Worm (Caenorhabditis elegans): ENCODE data around the gene bcc-1.

Gene bcc-1

DNA sequence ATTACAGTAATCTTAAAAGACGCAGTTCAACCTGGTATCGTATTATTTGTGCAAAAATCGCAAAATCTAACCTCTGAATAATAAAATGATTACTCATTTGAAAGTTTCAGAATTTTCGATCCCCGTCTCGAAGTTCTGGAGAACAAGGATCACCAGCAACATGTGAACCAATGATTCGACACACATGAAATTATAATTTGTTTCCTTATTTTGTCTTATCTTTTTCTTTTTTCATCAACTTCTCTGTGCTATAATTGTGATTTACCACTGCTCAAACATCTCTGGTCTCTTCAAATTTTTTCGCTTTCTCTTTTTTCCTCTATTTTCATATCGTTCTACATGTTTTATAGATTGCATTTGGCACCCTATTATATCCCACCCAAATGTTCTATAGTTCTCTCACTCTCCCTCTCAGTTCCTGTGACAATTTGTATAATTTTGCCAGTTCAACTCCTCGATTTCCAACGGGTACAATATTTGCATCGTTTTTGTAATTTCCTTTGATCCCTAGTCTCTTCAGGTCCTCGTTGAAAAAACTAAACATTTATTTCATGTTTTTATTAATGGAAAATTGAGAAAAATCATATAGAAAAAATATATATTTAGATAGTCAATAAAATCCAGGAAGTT lies 29.3 kb downstream of the bcc-1 start:
- TF ChIP-seq nhr-11 (tag; optimal IDR thresholded peaks at IDR 0.05) (peak; percentile 2), snu-23 (GFP tag; optimal IDR thresholded peaks at IDR 0.05) (peak; percentile 18), nhr-90 (tag; optimal IDR thresholded peaks at IDR 0.05; ENCODE audit: poor library complexity) (no peak), ztf-4 (tag; optimal IDR thresholded peaks at IDR 0.05) (peak; percentile 35), zip-4 (GFP tag; optimal IDR thresholded peaks at IDR 0.05) (no peak), nhr-19 (GFP tag; conservative IDR thresholded peaks at IDR 0.05) (peak; percentile 28; the same call in 1 of the 2 replicates), lir-3 (tag; optimal IDR thresholded peaks at IDR 0.05; ENCODE audit: poor library complexity) (no peak), ceh-90 (tag; optimal IDR thresholded peaks at IDR 0.05) (no peak), nhr-20 (tag; optimal IDR thresholded peaks at IDR 0.05) (peak; percentile 7), lsy-2 (tag; optimal IDR thresholded peaks at IDR 0.05) (peak; percentile 43 to 47), efl-1 (optimal IDR thresholded peaks at IDR 0.05) (no peak), efl-1 (GFP tag; optimal IDR thresholded peaks at IDR 0.05 in 1 of 2) (peak in 1 of 2 experiments; percentile 14), rnt-1 (tag; optimal IDR thresholded peaks at IDR 0.05) (peak; percentile 35), nhr-71 (tag; optimal IDR thresholded peaks at IDR 0.05) (peak; percentile 70), zag-1 (tag; optimal IDR thresholded peaks at IDR 0.05) (no peak), swsn-7 (tag; optimal IDR thresholded peaks at IDR 0.05) (peak; percentile 17), hlh-17 (GFP tag; optimal IDR thresholded peaks at IDR 0.05; ENCODE audit: borderline replicate concordance) (no peak), elt-2 (tag; optimal IDR thresholded peaks at IDR 0.05) (no peak), fkh-4 (tag; optimal IDR thresholded peaks at IDR 0.05; ENCODE audit: borderline replicate concordance) (no peak)

DNA sequence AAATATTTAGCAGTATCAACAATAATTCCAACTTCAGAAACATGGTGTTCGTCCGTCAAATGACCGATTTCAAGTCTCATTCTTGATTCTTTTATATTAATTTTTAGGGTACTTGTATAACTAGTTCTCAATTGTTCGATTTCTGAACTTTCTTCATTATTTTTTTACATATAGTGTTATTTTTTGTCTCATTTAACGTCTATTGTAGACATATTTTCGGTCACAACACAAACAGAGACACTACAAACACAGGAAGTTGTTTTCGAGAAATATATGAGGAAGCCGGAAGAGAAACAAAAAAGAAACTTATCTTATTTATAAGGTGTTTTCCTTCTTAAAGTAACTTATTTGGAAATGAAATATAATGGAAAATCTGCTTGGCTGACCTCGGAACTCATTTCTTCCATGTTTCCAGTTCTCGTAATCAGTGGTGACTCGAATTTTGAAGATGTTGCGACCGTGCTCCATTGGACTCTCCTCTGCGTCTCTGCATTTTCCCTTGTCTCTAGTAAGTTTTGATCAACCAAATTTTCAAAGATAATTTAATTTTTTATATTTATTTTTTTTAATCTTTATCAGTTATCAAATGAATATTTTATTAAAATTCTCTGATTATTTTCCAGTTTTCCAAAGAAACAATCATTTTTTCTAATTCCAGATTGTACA lies 38.6 kb downstream of the bcc-1 start, which contains the start of the genes F36H1.12 and lin-3:
Gene F36H1.12, minus strand, starts transcription at position 51 of the 666 bp plus-strand sequence.
Gene lin-3, plus strand, starts transcription at position 657 of the 666 bp plus-strand sequence.
- TF ChIP-seq aly-2 (tag; optimal IDR thresholded peaks at IDR 0.05) = no peak
- no peak for TF ChIP-seq mab-9 (GFP tag; IDR thresholded peaks at IDR 0.05)
- no peak for TF ChIP-seq lin-35 (GFP tag; optimal IDR thresholded peaks at IDR 0.05)
- no peak for TF ChIP-seq sox-4 (tag; optimal IDR thresholded peaks at IDR 0.05)
- TF ChIP-seq swsn-7 (tag; optimal IDR thresholded peaks at IDR 0.05) = no peak
- TF ChIP-seq ceh-90 (tag; optimal IDR thresholded peaks at IDR 0.05) = no peak
- TF ChIP-seq ceh-63 (GFP tag; optimal IDR thresholded peaks at IDR 0.05) = no peak
- no peak for TF ChIP-seq nhr-12 (tag; optimal IDR thresholded peaks at IDR 0.05)
- TF ChIP-seq xbp-1 (tag; optimal IDR thresholded peaks at IDR 0.05) = no peak
- TF ChIP-seq C34B4.2 (tag; optimal IDR thresholded peaks at IDR 0.05) = no peak
- TF ChIP-seq blmp-1 (tag; optimal IDR thresholded peaks at IDR 0.05) = no peak

DNA sequence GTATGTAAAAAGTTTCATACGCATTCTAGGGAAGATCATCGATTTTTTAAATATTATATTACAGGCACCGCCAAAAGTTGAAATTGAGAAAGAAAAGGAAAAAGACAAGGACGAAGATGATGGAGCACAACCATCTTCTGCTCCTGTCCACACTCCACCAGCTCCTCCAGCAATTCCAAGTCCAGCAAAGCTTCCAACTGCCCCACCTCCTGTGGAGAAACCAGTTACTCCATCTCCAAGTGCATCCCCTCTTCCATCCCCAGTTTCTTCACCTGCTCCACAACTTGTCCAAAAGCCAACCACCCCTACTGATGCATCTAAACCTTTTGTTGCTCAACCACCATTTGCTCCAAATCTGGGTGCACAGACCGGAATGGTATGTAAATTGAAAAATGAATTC lies 40.4 kb downstream of the bcc-1 start:
- TF ChIP-seq irx-1 (tag; optimal IDR thresholded peaks at IDR 0.05) = no peak
- no peak for TF ChIP-seq snu-23 (GFP tag; optimal IDR thresholded peaks at IDR 0.05)
- no peak for TF ChIP-seq ceh-90 (tag; optimal IDR thresholded peaks at IDR 0.05)
- TF ChIP-seq elt-2 (tag; optimal IDR thresholded peaks at IDR 0.05) = no peak
- no peak for TF ChIP-seq nhr-28 (tag; optimal IDR thresholded peaks at IDR 0.05)

DNA sequence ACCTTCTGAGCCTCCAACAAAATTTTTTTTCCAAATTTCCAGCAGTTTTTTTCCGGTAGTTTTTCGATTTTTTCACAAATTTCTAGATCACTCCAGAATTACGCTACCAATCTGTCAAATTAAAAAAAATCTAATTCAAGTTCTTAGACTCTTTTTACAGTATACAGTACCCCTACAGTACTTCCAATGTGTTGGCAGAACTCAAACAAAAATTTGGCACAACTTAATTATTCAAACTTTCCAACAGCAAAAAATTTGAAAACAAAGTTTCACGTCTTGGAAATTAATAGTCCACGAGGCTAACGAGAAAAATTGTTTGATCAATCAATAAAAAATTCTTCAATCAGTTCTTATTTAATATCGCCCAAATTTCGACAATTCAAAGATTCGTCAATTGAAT lies 42.5 kb downstream of the bcc-1 start, which contains the start of gene F36H1.3:
Gene F36H1.3, plus strand, starts transcription at position 323 of the 400 bp plus-strand sequence.
- no peak for TF ChIP-seq C34B4.2 (tag; optimal IDR thresholded peaks at IDR 0.05)
- no peak for TF ChIP-seq snpc-4 (tag; optimal IDR thresholded peaks at IDR 0.05)
- TF ChIP-seq jun-1 (tag; optimal IDR thresholded peaks at IDR 0.05) = no peak
- no peak for TF ChIP-seq pqm-1 (tag; optimal IDR thresholded peaks at IDR 0.05)

DNA sequence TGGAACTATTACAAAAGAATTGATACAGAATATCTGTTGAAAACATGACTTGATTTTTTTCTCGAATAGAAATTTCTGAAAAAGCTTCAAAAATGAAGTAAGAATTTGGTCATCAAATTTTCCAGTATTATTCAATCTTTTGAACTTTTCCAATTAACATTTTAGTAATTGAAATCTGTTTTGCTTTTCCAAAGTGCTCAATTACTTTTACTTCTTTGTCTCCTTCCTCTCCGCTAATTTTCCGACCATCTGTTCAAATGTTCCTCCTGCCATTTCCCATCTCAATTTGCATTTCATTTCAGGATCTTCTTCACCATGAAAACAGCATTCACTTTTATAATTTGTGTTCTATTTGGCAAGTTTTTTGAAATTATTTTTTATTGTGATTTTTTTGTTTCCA lies 43.5 kb downstream of the bcc-1 start, which contains the start of gene F36H1.11:
Gene F36H1.11, plus strand, starts transcription at position 301 of the 400 bp plus-strand sequence.
- TF ChIP-seq sox-4 (tag; optimal IDR thresholded peaks at IDR 0.05) = no peak
- no peak for TF ChIP-seq fkh-10 (GFP tag; optimal IDR thresholded peaks at IDR 0.05)
- TF ChIP-seq pqm-1 (tag; optimal IDR thresholded peaks at IDR 0.05) = no peak
- TF ChIP-seq lin-39 (tag; optimal IDR thresholded peaks at IDR 0.05) = no peak
- TF ChIP-seq C04F5.9 (tag; optimal IDR thresholded peaks at IDR 0.05) = no peak
- TF ChIP-seq egl-27 (tag; optimal IDR thresholded peaks at IDR 0.05) = no peak
- TF ChIP-seq lsy-2 (tag; optimal IDR thresholded peaks at IDR 0.05) = no peak
- TF ChIP-seq isw-1 (GFP tag; IDR thresholded peaks at IDR 0.05) = no peak
- TF ChIP-seq snu-23 (GFP tag; optimal IDR thresholded peaks at IDR 0.05) = no peak
- no peak for TF ChIP-seq ztf-4 (tag; optimal IDR thresholded peaks at IDR 0.05)
- no peak for TF ChIP-seq swsn-7 (tag; optimal IDR thresholded peaks at IDR 0.05)
- TF ChIP-seq blmp-1 (tag; optimal IDR thresholded peaks at IDR 0.05) = no peak
- TF ChIP-seq efl-3 (GFP tag; optimal IDR thresholded peaks at IDR 0.05) = no peak

Data from whole organism, L1 larva.